Fruit fly (Drosophila melanogaster) whole organism, prepupa: Measurements from ENCODE around the gene Pat1.

Experiments
- CG10631 ChIP-seq: fragments of 200-800 bp; sonication (Bioruptor generic); optimal IDR thresholded peaks from 2 replicates; lab custom pipeline; 2016; ENCODE audit warnings: missing biosample characterization, missing genetic modification characterization
- CG11294 ChIP-seq: fragments of 200-800 bp; sonication (Bioruptor generic); IDR thresholded peaks from 2 replicates; pipeline ENCODE4 v1.3.6; 2022; ENCODE audit warnings: missing biosample characterization, missing genetic modification characterization
- CG11902 ChIP-seq: fragments of 200-800 bp; sonication (Bioruptor generic); optimal IDR thresholded peaks from 3 replicates; lab custom pipeline; 2016; ENCODE audit warnings: missing biosample characterization, missing genetic modification characterization
- CG1621 ChIP-seq: fragments of 200-800 bp; sonication (Bioruptor generic); optimal IDR thresholded peaks from 3 replicates; lab custom pipeline; 2018; ENCODE audit warnings: missing biosample characterization, mild to moderate bottlenecking, missing genetic modification characterization
- CG16779 ChIP-seq: fragments of 200-800 bp; sonication (Bioruptor generic); optimal IDR thresholded peaks from 3 replicates; lab custom pipeline; 2017; ENCODE audit warnings: missing biosample characterization, mild to moderate bottlenecking, missing genetic modification characterization
- CG3032 ChIP-seq: fragments of 200-800 bp; optimal IDR thresholded peaks from 2 replicates; lab custom pipeline; 2019; ENCODE audit warnings: missing biosample characterization, mild to moderate bottlenecking, missing genetic modification characterization, moderate library complexity
- CG31627 ChIP-seq: fragments of 200-800 bp; sonication (Bioruptor generic); optimal IDR thresholded peaks from 3 replicates; lab custom pipeline; 2016; ENCODE audit warnings: missing biosample characterization, missing genetic modification characterization
- CG32006 ChIP-seq: fragments of 200-800 bp; sonication (Bioruptor generic); optimal IDR thresholded peaks from 3 replicates; lab custom pipeline; 2017; ENCODE audit warnings: missing biosample characterization, mild to moderate bottlenecking, missing genetic modification characterization
- CG34406 ChIP-seq: fragments of 200-800 bp; sonication (Bioruptor generic); optimal IDR thresholded peaks from 3 replicates; lab custom pipeline; 2016; ENCODE audit warnings: missing biosample characterization, missing genetic modification characterization
- CG3919 ChIP-seq: fragments of 200-800 bp; sonication (Bioruptor generic); optimal IDR thresholded peaks from 3 replicates; lab custom pipeline; 2016; ENCODE audit warnings: missing biosample characterization, missing genetic modification characterization
- CG4318 ChIP-seq: fragments of 200-800 bp; sonication (Bioruptor generic); optimal IDR thresholded peaks from 3 replicates; lab custom pipeline; 2017; ENCODE audit warnings: missing biosample characterization, mild to moderate bottlenecking, missing genetic modification characterization
- CG6276 ChIP-seq: fragments of 200-800 bp; sonication (Bioruptor generic); optimal IDR thresholded peaks from 2 replicates; lab custom pipeline; 2017; ENCODE audit warnings: missing biosample characterization, mild to moderate bottlenecking, missing genetic modification characterization
- CG6808 ChIP-seq: fragments of 200-800 bp; sonication (Bioruptor generic); optimal IDR thresholded peaks from 3 replicates; lab custom pipeline; 2017; ENCODE audit warnings: missing biosample characterization, missing genetic modification characterization, mild to moderate bottlenecking, moderate library complexity, missing genetic modification reagents
- CG8119 ChIP-seq: fragments of 200-800 bp; sonication (Bioruptor generic); IDR thresholded peaks from 3 replicates; pipeline ENCODE4 v1.3.6; 2022; ENCODE audit warnings: missing biosample characterization, missing genetic modification characterization
- CG8319 ChIP-seq: fragments of 200-800 bp; sonication (Bioruptor generic); optimal IDR thresholded peaks from 3 replicates; lab custom pipeline; 2016; ENCODE audit warnings: missing biosample characterization, missing genetic modification characterization
- CG8632 ChIP-seq: fragments of 200-800 bp; sonication (Bioruptor generic); optimal IDR thresholded peaks from 3 replicates; lab custom pipeline; 2016; ENCODE audit warnings: missing biosample characterization, missing genetic modification characterization
- Eip75B ChIP-seq: fragments of 200-800 bp; sonication (Bioruptor generic); optimal IDR thresholded peaks from 3 replicates; lab custom pipeline; 2016; ENCODE audit warnings: missing biosample characterization, missing genetic modification characterization
- Eip78C ChIP-seq: fragments of 200-800 bp; sonication (Bioruptor generic); peaks from one replicate; lab custom pipeline; 2016; ENCODE audit warnings: missing biosample characterization, missing genetic modification characterization
- Eip93F ChIP-seq: fragments of 200-800 bp; sonication (Bioruptor generic); optimal IDR thresholded peaks from 2 replicates; lab custom pipeline; 2016; ENCODE audit warnings: missing biosample characterization, mild to moderate bottlenecking, missing genetic modification characterization
- Ets21C ChIP-seq: fragments of 200-800 bp; sonication (Bioruptor generic); optimal IDR thresholded peaks from 3 replicates; lab custom pipeline; 2016; ENCODE audit warnings: missing biosample characterization, missing genetic modification characterization
- Gug ChIP-seq: fragments of 200-800 bp; sonication (Bioruptor generic); IDR thresholded peaks from 2 replicates; pipeline ENCODE4 v1.3.6; 2022; ENCODE audit warnings: missing biosample characterization, missing genetic modification characterization
- Hr38 ChIP-seq: sonication (Bioruptor generic); optimal IDR thresholded peaks from 2 replicates; lab custom pipeline; 2016; ENCODE audit warnings: missing biosample characterization, missing genetic modification characterization
- Hr39 ChIP-seq: fragments of 200-800 bp; sonication (Bioruptor generic); optimal IDR thresholded peaks from 2 replicates; lab custom pipeline; 2016; ENCODE audit warnings: missing biosample characterization, missing genetic modification characterization
- Hr4 ChIP-seq: fragments of 200-800 bp; sonication (Bioruptor generic); optimal IDR thresholded peaks from 3 replicates; lab custom pipeline; 2016; ENCODE audit warnings: missing biosample characterization, missing genetic modification characterization
- Met ChIP-seq: fragments of 200-800 bp; sonication (Bioruptor generic); optimal IDR thresholded peaks from 3 replicates; lab custom pipeline; 2016; ENCODE audit warnings: missing biosample characterization, missing genetic modification characterization
- OdsH ChIP-seq: fragments of 200-800 bp; sonication (Bioruptor generic); optimal IDR thresholded peaks from 3 replicates; lab custom pipeline; 2016; ENCODE audit warnings: missing biosample characterization, missing genetic modification characterization
- Smox ChIP-seq: fragments of 200-800 bp; sonication (Bioruptor generic); optimal IDR thresholded peaks from 3 replicates; lab custom pipeline; 2016; ENCODE audit warnings: missing biosample characterization, missing genetic modification characterization
- Sox102F ChIP-seq: fragments of 200-800 bp; sonication (Bioruptor generic); optimal IDR thresholded peaks from 2 replicates; lab custom pipeline; 2016; ENCODE audit warnings: missing biosample characterization, mild to moderate bottlenecking, missing genetic modification characterization
- Sox14 ChIP-seq: fragments of 200-800 bp; sonication (Bioruptor generic); optimal IDR thresholded peaks from 3 replicates; lab custom pipeline; 2016; ENCODE audit warnings: missing biosample characterization, missing genetic modification characterization
- Sox15 ChIP-seq: fragments of 200-800 bp; sonication (Bioruptor generic); optimal IDR thresholded peaks from 3 replicates; lab custom pipeline; 2016; ENCODE audit warnings: missing biosample characterization, missing genetic modification characterization
- achi ChIP-seq: fragments of 200-800 bp; sonication (Bioruptor generic); optimal IDR thresholded peaks from 3 replicates; lab custom pipeline; 2016; ENCODE audit warnings: missing biosample characterization, missing genetic modification characterization
- acj6 ChIP-seq: fragments of 200-800 bp; sonication (Bioruptor generic); optimal IDR thresholded peaks from 3 replicates; lab custom pipeline; 2016; ENCODE audit warnings: missing biosample characterization, missing genetic modification characterization
- cyc ChIP-seq: fragments of 200-800 bp; sonication (Bioruptor generic); optimal IDR thresholded peaks from 3 replicates; lab custom pipeline; 2016; ENCODE audit warnings: missing biosample characterization, missing genetic modification characterization
- dac ChIP-seq: fragments of 200-800 bp; sonication (Bioruptor generic); optimal IDR thresholded peaks from 2 replicates; lab custom pipeline; 2017; ENCODE audit warnings: missing biosample characterization, mild to moderate bottlenecking, missing genetic modification characterization
- dsx ChIP-seq: fragments of 200-800 bp; optimal IDR thresholded peaks from 3 replicates; lab custom pipeline; 2019; ENCODE audit warnings: missing biosample characterization, mild to moderate bottlenecking, missing genetic modification characterization, moderate library complexity; ENCODE audit not compliant: poor library complexity, severe bottlenecking
- eg ChIP-seq: fragments of 200-800 bp; sonication (Bioruptor generic); IDR thresholded peaks from 3 replicates; pipeline ENCODE4 v1.3.6; 2022; ENCODE audit warnings: missing biosample characterization, missing genetic modification characterization
- esn ChIP-seq: fragments of 200-800 bp; sonication (Bioruptor generic); optimal IDR thresholded peaks from 2 replicates; lab custom pipeline; 2016; ENCODE audit warnings: missing biosample characterization, mild to moderate bottlenecking, missing genetic modification characterization, moderate library complexity
- fd59A ChIP-seq: fragments of 200-800 bp; sonication (Bioruptor generic); optimal IDR thresholded peaks from 2 replicates; lab custom pipeline; 2017; ENCODE audit warnings: missing biosample characterization, mild to moderate bottlenecking, missing genetic modification characterization, missing genetic modification reagents
- fd85E ChIP-seq: fragments of 200-800 bp; sonication (Bioruptor generic); optimal IDR thresholded peaks from 3 replicates; lab custom pipeline; 2016; ENCODE audit warnings: missing biosample characterization, missing genetic modification characterization
- fkh ChIP-seq: fragments of 200-800 bp; sonication (Bioruptor generic); optimal IDR thresholded peaks from 3 replicates; lab custom pipeline; 2017; ENCODE audit warnings: missing biosample characterization, mild to moderate bottlenecking, missing genetic modification characterization, moderate library complexity
- lz ChIP-seq: fragments of 200-800 bp; sonication (Bioruptor generic); optimal IDR thresholded peaks from 3 replicates; lab custom pipeline; 2016; ENCODE audit warnings: missing biosample characterization, missing genetic modification characterization
- net ChIP-seq: fragments of 200-800 bp; sonication (Bioruptor generic); optimal IDR thresholded peaks from 3 replicates; lab custom pipeline; 2016; ENCODE audit warnings: missing biosample characterization, missing genetic modification characterization
- pdm3 ChIP-seq: fragments of 200-800 bp; sonication (Bioruptor generic); optimal IDR thresholded peaks from 3 replicates; lab custom pipeline; 2016; ENCODE audit warnings: missing biosample characterization, missing genetic modification characterization
- salr ChIP-seq, 2 experiments: fragments of 200-800 bp; sonication (Bioruptor generic); optimal IDR thresholded peaks; 3 replicates each; lab custom pipeline; 2016 to 2018; ENCODE audit warnings: missing biosample characterization in 2 of 2, missing genetic modification characterization in 2 of 2, mild to moderate bottlenecking in 1 of 2
- ss ChIP-seq, 2 experiments: fragments of 200-800 bp; sonication (Bioruptor generic); optimal IDR thresholded peaks; 2 replicates in 1 of 2; 3 replicates in 1 of 2; lab custom pipeline; 2017 to 2018; ENCODE audit warnings: mild to moderate bottlenecking in 2 of 2, missing biosample characterization in 2 of 2, missing genetic modification characterization in 2 of 2, moderate library complexity in 1 of 2
- topi ChIP-seq: fragments of 200-800 bp; sonication (Bioruptor generic); optimal IDR thresholded peaks from 3 replicates; lab custom pipeline; 2016; ENCODE audit warnings: missing biosample characterization, missing genetic modification characterization
- vri ChIP-seq: fragments of 200-800 bp; sonication (Bioruptor generic); optimal IDR thresholded peaks from 3 replicates; lab custom pipeline; 2016; ENCODE audit warnings: missing biosample characterization, mild to moderate bottlenecking, missing genetic modification characterization

Gene Pat1

dm6 chrX:6613581-6613980 lies 23.0 kb downstream of the Pat1 start:
- TF ChIP-seq CG31627 (GFP tag; lab: Kevin White, UChicago) (no peak), fkh (GFP tag; lab: Kevin White, UChicago) (peak; percentile 60)

- TF ChIP-seq fkh (GFP tag; lab: Kevin White, UChicago) (peak; percentile 74), CG8632 (GFP tag; lab: Kevin White, UChicago) (no peak)
Observed at dm6 chrX:6614266-6614665, 23.7 kb downstream of the Pat1 start.

DNA sequence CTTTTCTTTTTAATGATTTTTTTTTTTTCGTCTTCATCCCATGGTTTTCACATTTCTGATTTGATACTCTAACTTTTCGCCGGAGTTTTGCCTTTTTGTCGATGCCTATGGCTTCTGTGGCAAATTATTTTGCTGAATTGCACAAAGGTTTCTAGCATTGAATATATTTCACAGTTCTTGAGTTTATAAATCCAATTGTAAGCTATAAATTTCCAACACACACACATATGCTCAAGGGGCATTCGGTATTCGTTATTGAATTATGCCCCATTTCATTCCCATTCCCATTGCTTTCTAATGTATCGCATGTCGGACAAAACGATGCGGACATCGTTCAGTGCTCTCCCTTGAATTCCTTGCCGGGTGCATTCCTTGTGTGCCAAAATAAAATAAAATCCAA lies 24.9 kb downstream of the Pat1 start:
- TF ChIP-seq Ets21C (GFP tag; lab: Kevin White, UChicago) (peak; percentile 18), CG34406 (GFP tag; lab: Kevin White, UChicago) (no peak), Gug (GFP tag; lab: Robert Waterston, UW) (peak; percentile 48; the same call in 1 of the 2 replicates), Sox14 (peak; percentile 14), Sox15 (GFP tag; lab: Kevin White, UChicago) (no peak), ss (GFP tag; optimal IDR thresholded peaks at IDR 0.05; lab: Kevin White, UChicago) (peak in 1 of 2 experiments; percentile 19), lz (GFP tag; lab: Kevin White, UChicago) (peak; percentile 45), Hr4 (GFP tag; lab: Kevin White, UChicago) (peak; percentile 51), CG3919 (peak; percentile 11), Smox (GFP tag; lab: Kevin White, UChicago) (peak; percentile 25), acj6 (peak; percentile 29), CG3032 (tag; lab: Kevin White, UChicago) (peak; percentile 5), topi (GFP tag; lab: Kevin White, UChicago) (peak; percentile 51), cyc (GFP tag; lab: Kevin White, UChicago) (peak; percentile 27), achi (peak; percentile 28), CG6808 (GFP tag; lab: Kevin White, UChicago) (no peak), Eip75B (GFP tag; lab: Kevin White, UChicago) (peak; percentile 57), CG16779 (no peak), dsx (GFP tag; lab: Kevin White, UChicago) (no peak), fd59A (GFP tag; lab: Kevin White, UChicago) (no peak), esn (GFP tag; lab: Kevin White, UChicago) (peak; percentile 38), CG31627 (GFP tag; lab: Kevin White, UChicago) (peak; percentile 20), fd85E (GFP tag; lab: Kevin White, UChicago) (no peak), CG32006 (GFP tag; lab: Kevin White, UChicago) (peak; percentile 32), CG11294 (peak; percentile 37; the same call in 1 of the 2 replicates), eg (GFP tag; lab: Robert Waterston, UW) (peak; percentile 49; the same call in 1 of the 3 replicates), salr (GFP tag; optimal IDR thresholded peaks at IDR 0.05; lab: Kevin White, UChicago) (peak in 1 of 2 experiments; percentile 18), pdm3 (GFP tag; lab: Kevin White, UChicago) (peak; percentile 51), net (GFP tag; lab: Kevin White, UChicago) (no peak), CG4318 (GFP tag; lab: Kevin White, UChicago) (no peak), CG8319 (GFP tag; lab: Kevin White, UChicago) (no peak), CG11902 (GFP tag; lab: Kevin White, UChicago) (no peak), Hr39 (peak; percentile 39), CG8632 (GFP tag; lab: Kevin White, UChicago) (no peak), CG1621 (no peak), CG6276 (GFP tag; lab: Kevin White, UChicago) (peak; percentile 9), Eip78C (GFP tag; lab: Kevin White, UChicago) (peak; percentile 22), Sox102F (GFP tag; lab: Kevin White, UChicago) (no peak), OdsH (peak; percentile 15), Met (GFP tag; lab: Kevin White, UChicago) (peak; percentile 56), fkh (GFP tag; lab: Kevin White, UChicago) (no peak), CG8119 (peak; percentile 53), vri (GFP tag; lab: Kevin White, UChicago) (no peak), Hr38 (GFP tag; lab: Kevin White, UChicago) (no peak), Eip93F (GFP tag; lab: Kevin White, UChicago) (no peak), dac (GFP tag; lab: Kevin White, UChicago) (no peak), CG10631 (peak; percentile 39)
